Fruit fly (Drosophila melanogaster): Measurements from ENCODE around the gene CHMP2B.

CHMP2B gene

dm6 chr3L:5182255-5182993 lies 43.0 kb downstream of the CHMP2B start (continued):
- TF ChIP-seq Fer1 (GFP tag; optimal IDR thresholded peaks at IDR 0.05) (peak; percentile 78), trh (GFP tag; optimal IDR thresholded peaks at IDR 0.05) (no peak), CG10543 (GFP tag; optimal IDR thresholded peaks at IDR 0.05) (no peak), sqz (GFP tag; optimal IDR thresholded peaks at IDR 0.05) (peak; percentile 8), CG8089 (GFP tag; optimal IDR thresholded peaks at IDR 0.05) (no peak), Dip2 (GFP tag; IDR thresholded peaks at IDR 0.05) (no peak), Oaz (GFP tag; IDR thresholded peaks at IDR 0.05) (no peak), pan (optimal IDR thresholded peaks at IDR 0.05) (no peak), pan (GFP tag; optimal IDR thresholded peaks at IDR 0.05 in 1 of 2, IDR thresholded peaks at IDR 0.05 in 1 of 2) (peak in 1 of 2 experiments; percentile 59), p53 (GFP tag; optimal IDR thresholded peaks at IDR 0.05) (no peak), dan (GFP tag; IDR thresholded peaks at IDR 0.05) (no peak), Dref (GFP tag; IDR thresholded peaks at IDR 0.05) (no peak), Dad (GFP tag; optimal IDR thresholded peaks at IDR 0.05) (no peak), CG17802 (tag; optimal IDR thresholded peaks at IDR 0.05) (no peak), Awh (GFP tag; IDR thresholded peaks at IDR 0.05) (no peak), CG5180 (GFP tag; optimal IDR thresholded peaks at IDR 0.05) (no peak), Xbp1 (GFP tag; optimal IDR thresholded peaks at IDR 0.05) (peak; percentile 29), oc (tag; optimal IDR thresholded peaks at IDR 0.05) (no peak), cas (GFP tag; IDR thresholded peaks at IDR 0.05) (no peak), jing (GFP tag; optimal IDR thresholded peaks at IDR 0.05) (no peak), lola (GFP tag; optimal IDR thresholded peaks at IDR 0.05) (no peak), pnt (GFP tag; optimal IDR thresholded peaks at IDR 0.05) (no peak), gfzf (GFP tag; optimal IDR thresholded peaks at IDR 0.05) (no peak), grau (tag; optimal IDR thresholded peaks at IDR 0.05) (peak; percentile 60), CG31365 (tag; optimal IDR thresholded peaks at IDR 0.05) (no peak), CG31224 (GFP tag; IDR thresholded peaks at IDR 0.05) (no peak), CG12236 (GFP tag; optimal IDR thresholded peaks at IDR 0.05) (no peak), BEAF-32 (GFP tag; optimal IDR thresholded peaks at IDR 0.05) (no peak), bcd (GFP tag; optimal IDR thresholded peaks at IDR 0.05) (peak; percentile 17), slou (GFP tag; optimal IDR thresholded peaks at IDR 0.05) (peak; percentile 20), CG10274 (GFP tag; optimal IDR thresholded peaks at IDR 0.05) (no peak), Sry-δ (GFP tag; optimal IDR thresholded peaks at IDR 0.05) (peak; percentile 6), ftz-f1 (GFP tag; optimal IDR thresholded peaks at IDR 0.05) (no peak), hth (optimal IDR thresholded peaks at IDR 0.05) (no peak), ewg (GFP tag; optimal IDR thresholded peaks at IDR 0.05) (peak; percentile 24), Scr (GFP tag; IDR thresholded peaks at IDR 0.05; ENCODE audit: partially characterized antibody) (no peak), lmd (GFP tag; IDR thresholded peaks at IDR 0.05) (peak; percentile 36), CG8290 (GFP tag; optimal IDR thresholded peaks at IDR 0.05) (no peak), CG8290 (tag; optimal IDR thresholded peaks at IDR 0.05) (peak in 1 of 2 experiments; percentile 53), Abd-B (GFP tag; optimal IDR thresholded peaks at IDR 0.05) (no peak), dati (GFP tag; IDR thresholded peaks at IDR 0.05) (no peak), sug (tag; optimal IDR thresholded peaks at IDR 0.05) (no peak), zf30C (GFP tag; optimal IDR thresholded peaks at IDR 0.05) (peak; percentile 28), Fer2 (tag; optimal IDR thresholded peaks at IDR 0.05) (no peak), CG42726 (GFP tag; IDR thresholded peaks at IDR 0.05; ENCODE audit: partially characterized antibody) (no peak), Kr (GFP tag; optimal IDR thresholded peaks at IDR 0.05) (no peak), CG12219 (GFP tag; optimal IDR thresholded peaks at IDR 0.05) (peak; percentile 12), chinmo (GFP tag; IDR thresholded peaks at IDR 0.05; ENCODE audit: partially characterized antibody) (0 out of 4 replicates have a peak, but pooled peaks have one; percentile 12), maf-S (GFP tag; optimal IDR thresholded peaks at IDR 0.05) (peak; percentile 6), tna (GFP tag; IDR thresholded peaks at IDR 0.05; ENCODE audit: partially characterized antibody) (no peak)

Measured in whole organism, embryonic.